Worm (Caenorhabditis elegans) whole organism, L4 larva: ENCODE data around the gene R01H2.4.

Experiments used
- D1046.2 ChIP-seq: fragments of 200-800 bp; sonication (Bioruptor generic); IDR thresholded peaks from 2 replicates; pipeline ENCODE4 v1.3.6; 2022; ENCODE audit warnings: missing genetic modification characterization, missing compliant biosample characterization
- F37D6.2 ChIP-seq: sonication (generic microtip); optimal IDR thresholded peaks from 2 replicates; lab custom pipeline; 2016; ENCODE audit warnings: mild to moderate bottlenecking, missing genetic modification characterization, missing compliant biosample characterization
- F49E8.2 ChIP-seq: sonication (generic microtip); optimal IDR thresholded peaks from 2 replicates; lab custom pipeline; 2016; ENCODE audit warnings: missing compliant biosample characterization, mild to moderate bottlenecking, missing genetic modification characterization, borderline replicate concordance
- T26A8.4 ChIP-seq: fragments of 200-800 bp; sonication (Bioruptor generic); IDR thresholded peaks from 2 replicates; pipeline ENCODE4 v1.3.6; 2022; ENCODE audit warnings: missing genetic modification characterization, missing compliant biosample characterization
- aha-1 ChIP-seq: fragments of 150-350 bp; peaks from one replicate; lab custom pipeline; 2014; ENCODE audit warnings: missing biosample characterization, missing genetic modification characterization
- aly-2 ChIP-seq: sonication (generic microtip); optimal IDR thresholded peaks from 2 replicates; lab custom pipeline; 2018; ENCODE audit warnings: missing biosample characterization, missing genetic modification characterization
- ama-1 ChIP-seq: fragments of 150-350 bp; optimal IDR thresholded peaks from 2 replicates; lab custom pipeline; 2014; ENCODE audit warnings: inconsistent platforms, mixed read lengths
- arid-1 ChIP-seq: fragments of 200-800 bp; sonication (Bioruptor generic); conservative IDR thresholded peaks from 2 replicates; pipeline ENCODE4 v1.3.6; 2022; ENCODE audit warnings: missing genetic modification reagents, missing genetic modification characterization, missing compliant biosample characterization
- ceh-20 ChIP-seq: fragments of 200-800 bp; sonication (Bioruptor generic); IDR thresholded peaks from 2 replicates; pipeline ENCODE4 v1.3.6; 2022; ENCODE audit warnings: missing genetic modification reagents, missing genetic modification characterization, missing compliant biosample characterization
- ceh-28 ChIP-seq: fragments of 150-350 bp; optimal IDR thresholded peaks from 2 replicates; lab custom pipeline; 2014; ENCODE audit warnings: missing biosample characterization, missing genetic modification reagents, missing genetic modification characterization
- ceh-82 ChIP-seq: sonication (generic microtip); optimal IDR thresholded peaks from 2 replicates; lab custom pipeline; 2017; ENCODE audit warnings: missing biosample characterization, missing genetic modification characterization
- ces-1 ChIP-seq: fragments of 150-350 bp; sonication (generic microtip); optimal IDR thresholded peaks from 4 replicates; lab custom pipeline; 2014; ENCODE audit warnings: missing biosample characterization, missing genetic modification reagents, missing genetic modification characterization
- daf-19 ChIP-seq: fragments of 200-800 bp; sonication (Bioruptor generic); conservative IDR thresholded peaks from 2 replicates; pipeline ENCODE4 v1.3.6; 2022; ENCODE audit warnings: missing genetic modification characterization, missing compliant biosample characterization
- dmd-9 ChIP-seq: fragments of 200-800 bp; sonication (Bioruptor generic); IDR thresholded peaks from 2 replicates; pipeline ENCODE4 v1.3.6; 2022; ENCODE audit warnings: missing genetic modification reagents, missing genetic modification characterization, missing compliant biosample characterization
- dpl-1 ChIP-seq: fragments of 150-350 bp; optimal IDR thresholded peaks from 2 replicates; lab custom pipeline; 2014; ENCODE audit warnings: missing biosample characterization, missing genetic modification reagents, missing genetic modification characterization
- duxl-1 ChIP-seq: sonication (generic microtip); optimal IDR thresholded peaks from 2 replicates; lab custom pipeline; 2016; ENCODE audit warnings: mild to moderate bottlenecking, missing genetic modification characterization, moderate library complexity, missing compliant biosample characterization; ENCODE audit not compliant: poor library complexity
- dve-1 ChIP-seq: sonication (generic microtip); optimal IDR thresholded peaks from 2 replicates; lab custom pipeline; 2017; ENCODE audit warnings: antibody characterized with exemption, mild to moderate bottlenecking, missing genetic modification characterization, missing compliant biosample characterization; ENCODE audit not compliant: insufficient read depth
- egl-43 ChIP-seq: fragments of 200-800 bp; sonication (Bioruptor generic); IDR thresholded peaks from 2 replicates; pipeline ENCODE4 v1.3.6; 2022; ENCODE audit warnings: missing genetic modification reagents, missing genetic modification characterization, missing compliant biosample characterization
- hif-1 ChIP-seq, 2 experiments: sonication (generic microtip); optimal IDR thresholded peaks; 2 replicates each; lab custom pipeline; 2016 to 2017; ENCODE audit warnings: missing compliant biosample characterization in 2 of 2, missing genetic modification characterization in 2 of 2, missing genetic modification reagents in 2 of 2, missing genotype in 2 of 2, mild to moderate bottlenecking in 1 of 2
- hlh-30 ChIP-seq: sonication (generic microtip); optimal IDR thresholded peaks from 2 replicates; lab custom pipeline; 2017; ENCODE audit warnings: antibody characterized with exemption, mild to moderate bottlenecking, missing genetic modification characterization, missing compliant biosample characterization; ENCODE audit not compliant: insufficient read depth
- lim-7 ChIP-seq: fragments of 200-800 bp; sonication (Bioruptor generic); IDR thresholded peaks from 2 replicates; pipeline ENCODE4 v1.3.6; 2022; ENCODE audit warnings: missing genetic modification characterization, missing compliant biosample characterization
- lin-15B ChIP-seq: fragments of 150-350 bp; sonication (generic microtip); optimal IDR thresholded peaks from 3 replicates; lab custom pipeline; 2014; ENCODE audit warnings: missing biosample characterization, missing genetic modification characterization
- madf-9 ChIP-seq: fragments of 200-800 bp; sonication (Bioruptor generic); conservative IDR thresholded peaks from 2 replicates; pipeline ENCODE4 v1.3.6; 2022; ENCODE audit warnings: missing genetic modification reagents, missing genetic modification characterization, missing compliant biosample characterization
- mdl-1 ChIP-seq, 2 experiments: fragments of 150-350 bp in 1 of 2; sonication (generic microtip) in 1 of 2; optimal IDR thresholded peaks; 2 replicates each; lab custom pipeline; 2014 to 2017; ENCODE audit warnings: missing biosample characterization in 2 of 2, missing genetic modification characterization in 2 of 2
- mdt-29 ChIP-seq: fragments of 200-800 bp; sonication (Bioruptor generic); IDR thresholded peaks from 2 replicates; pipeline ENCODE4 v1.3.6; 2022; ENCODE audit warnings: missing genetic modification reagents, missing genetic modification characterization, missing compliant biosample characterization
- mxl-2 ChIP-seq: fragments of 200-800 bp; sonication (Bioruptor generic); conservative IDR thresholded peaks from 2 replicates; pipeline ENCODE4 v1.3.6; 2022; ENCODE audit warnings: missing genetic modification reagents, missing genetic modification characterization, missing compliant biosample characterization
- mxl-3 ChIP-seq: fragments of 200-800 bp; sonication (Bioruptor generic); optimal IDR thresholded peaks from 2 replicates; lab custom pipeline; 2018; ENCODE audit warnings: mild to moderate bottlenecking, missing genetic modification characterization, missing compliant biosample characterization
- nhr-11 ChIP-seq: fragments of 150-350 bp; optimal IDR thresholded peaks from 2 replicates; lab custom pipeline; 2014; ENCODE audit warnings: missing biosample characterization, missing genetic modification characterization
- nhr-28 ChIP-seq: fragments of 150-350 bp; optimal IDR thresholded peaks from 2 replicates; lab custom pipeline; 2014; ENCODE audit warnings: missing biosample characterization, missing genetic modification characterization
- nhr-76 ChIP-seq: fragments of 150-350 bp; optimal IDR thresholded peaks from 2 replicates; lab custom pipeline; 2014; ENCODE audit warnings: missing biosample characterization, missing genetic modification characterization
- php-3 ChIP-seq: fragments of 200-800 bp; sonication (Bioruptor generic); IDR thresholded peaks from 2 replicates; pipeline ENCODE4 v1.3.6; 2022; ENCODE audit warnings: missing genetic modification reagents, missing genetic modification characterization, missing compliant biosample characterization
- pqm-1 ChIP-seq: sonication (generic microtip); optimal IDR thresholded peaks from 2 replicates; lab custom pipeline; 2017; ENCODE audit warnings: missing biosample characterization, missing genetic modification characterization
- saeg-2 ChIP-seq: fragments of 200-800 bp; sonication (Bioruptor generic); IDR thresholded peaks from 2 replicates; pipeline ENCODE4 v1.3.6; 2022; ENCODE audit warnings: missing genetic modification reagents, missing genetic modification characterization, missing compliant biosample characterization
- sdz-12 ChIP-seq: fragments of 200-800 bp; sonication (Bioruptor generic); optimal IDR thresholded peaks from 2 replicates; lab custom pipeline; 2018; ENCODE audit warnings: mild to moderate bottlenecking, missing genetic modification characterization, missing compliant biosample characterization
- skn-1 ChIP-seq: fragments of 150-350 bp; optimal IDR thresholded peaks from 2 replicates; lab custom pipeline; 2014; ENCODE audit warnings: missing biosample characterization, missing genetic modification characterization
- snpc-1.2 ChIP-seq: fragments of 200-800 bp; sonication (Bioruptor generic); IDR thresholded peaks from 2 replicates; pipeline ENCODE4 v1.3.6; 2022; ENCODE audit warnings: missing genetic modification reagents, missing genetic modification characterization, missing compliant biosample characterization
- unc-39 ChIP-seq: sonication (generic microtip); optimal IDR thresholded peaks from 2 replicates; lab custom pipeline; 2017; ENCODE audit warnings: missing biosample characterization, missing genetic modification characterization
- unc-62 ChIP-seq, 3 experiments: fragments of 150-350 bp in 1 of 3; sonication (generic microtip); optimal IDR thresholded peaks in 2 of 3; peaks in 1 of 3; 1 replicate in 1 of 3; 2 replicates in 2 of 3; lab custom pipeline; 2014 to 2017; ENCODE audit warnings: missing biosample characterization in 3 of 3, missing genetic modification characterization in 3 of 3, missing genetic modification reagents in 3 of 3, missing genotype in 1 of 3
- zag-1 ChIP-seq: fragments of 150-350 bp; optimal IDR thresholded peaks from 2 replicates; lab custom pipeline; 2014; ENCODE audit warnings: missing biosample characterization, missing genetic modification characterization
- zip-2 ChIP-seq: fragments of 150-350 bp; optimal IDR thresholded peaks from 2 replicates; lab custom pipeline; 2014; ENCODE audit warnings: missing biosample characterization, missing genetic modification characterization
- ztf-11 ChIP-seq: fragments of 150-350 bp; optimal IDR thresholded peaks from 2 replicates; lab custom pipeline; 2014; ENCODE audit warnings: missing biosample characterization, missing genetic modification characterization

The R01H2.4 gene

DNA sequence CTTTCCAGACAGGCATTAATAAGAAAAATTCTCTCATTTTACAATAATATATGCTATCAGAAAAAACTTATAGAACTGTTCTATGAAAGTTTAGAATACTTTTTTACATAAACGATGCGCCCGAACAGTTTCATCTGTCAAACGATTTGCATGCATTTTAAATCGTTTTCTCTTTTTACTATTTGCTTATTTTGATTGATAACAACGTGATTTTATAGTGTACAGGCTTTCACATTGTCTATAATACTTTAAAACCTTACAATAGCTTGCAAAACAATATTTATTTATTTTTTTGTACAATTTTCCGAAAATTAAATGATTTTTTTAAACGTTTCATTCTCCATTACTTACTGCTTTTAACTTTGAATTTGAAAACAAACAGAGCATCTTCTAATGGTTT, 18.4 kb downstream of the R01H2.4 start, which contains the start of gene R01H2.7:
R01H2.7 (minus strand) TSS at position 101 of the 400 bp plus-strand sequence.
- TF ChIP-seq unc-39 (tag; lab: Kevin White, UChicago) (no peak), zag-1 (no peak), ztf-11 (tag; lab: Kevin White, UChicago) (no peak), madf-9 (GFP tag; lab: Robert Waterston, UW) (no peak)
- TF ChIP-seq, all 104 proteins: peak for 0

- TF ChIP-seq aha-1 (tag; lab: Kevin White, UChicago): peak; percentile 97
- no peak for TF ChIP-seq dpl-1
- peak in 1 of 2 experiments; percentile 57 for TF ChIP-seq unc-62 (GFP tag; optimal IDR thresholded peaks at IDR 0.05 in 1 of 2; lab: Kevin White, UChicago)
- TF ChIP-seq unc-62 (tag; optimal IDR thresholded peaks at IDR 0.05; lab: Kevin White, UChicago): no peak
- TF ChIP-seq D1046.2: no peak
Measured at ce11 chrIII:7034252-7035223, 29.5 kb downstream of the R01H2.4 start.

DNA sequence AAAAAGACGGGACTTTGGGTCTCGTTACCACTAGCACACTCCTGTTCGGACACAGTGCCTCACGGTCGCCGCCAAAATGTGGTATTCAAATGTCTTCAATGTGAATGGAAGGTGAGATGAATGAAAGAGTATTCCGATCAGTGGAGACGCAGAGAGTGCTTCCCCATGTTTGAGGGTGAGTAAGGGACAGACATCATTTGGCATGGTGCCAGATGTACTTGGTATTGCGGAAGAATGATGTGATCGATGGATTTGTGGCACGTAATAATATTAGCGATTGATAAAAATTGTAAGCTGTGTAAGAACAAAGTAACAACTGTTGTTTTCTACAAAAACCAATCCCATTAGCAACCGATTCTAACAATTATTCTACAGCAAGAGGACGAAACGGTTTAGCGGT, 32.0 kb downstream of the R01H2.4 start:
- TF ChIP-seq mxl-2 (GFP tag; lab: Robert Waterston, UW) (no peak), unc-62 (GFP tag; optimal IDR thresholded peaks at IDR 0.05 in 1 of 2; lab: Kevin White, UChicago) (peak in 1 of 2 experiments; percentile 95), unc-62 (tag; optimal IDR thresholded peaks at IDR 0.05; lab: Kevin White, UChicago) (no peak)
- TF ChIP-seq, all 104 proteins: peak for 1

DNA sequence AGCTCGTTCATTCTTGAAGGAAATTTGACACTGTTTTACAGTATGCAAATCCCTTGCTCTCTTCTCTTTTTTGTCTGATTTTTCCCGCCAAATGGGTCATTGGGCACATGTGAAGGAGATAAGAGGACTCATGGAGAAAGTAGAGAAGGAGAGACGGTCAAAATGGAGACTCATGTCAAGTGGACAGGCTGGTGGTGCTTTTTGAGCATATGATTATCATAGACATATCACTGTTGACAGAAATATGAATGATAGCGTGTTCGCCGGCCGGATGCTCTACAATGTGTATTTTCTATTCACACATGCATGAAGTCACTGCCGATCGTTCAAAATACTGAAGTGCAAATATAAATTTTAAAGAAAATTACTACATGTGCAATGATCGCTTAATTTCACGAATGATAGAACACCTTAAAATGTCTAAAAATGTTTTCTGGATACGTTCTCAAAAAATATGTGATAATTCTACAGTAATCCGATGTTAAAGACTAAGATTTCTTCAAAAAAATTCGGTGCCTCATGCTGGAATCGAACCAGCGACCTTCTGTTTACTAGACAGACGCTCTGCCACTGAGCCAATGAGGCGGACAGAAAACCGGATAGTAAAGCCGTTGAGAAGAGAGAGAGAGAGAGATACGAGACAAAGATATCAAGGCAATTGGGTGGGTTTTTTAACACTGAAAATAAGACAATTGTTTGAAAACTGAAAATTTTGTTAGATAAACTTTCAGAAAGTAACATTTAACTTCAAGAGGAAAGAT, 33.9 kb downstream of the R01H2.4 start:
- TF ChIP-seq saeg-2: no peak
- TF ChIP-seq nhr-76 (tag; lab: Kevin White, UChicago): no peak
- peak; percentile 45 for TF ChIP-seq hlh-30 (tag; lab: Kevin White, UChicago)
- TF ChIP-seq arid-1 (GFP tag; lab: Robert Waterston, UW): peak; percentile 79
- TF ChIP-seq ces-1 (GFP tag; lab: Kevin White, UChicago): no peak
- TF ChIP-seq F37D6.2 (tag; lab: Kevin White, UChicago): peak; percentile 12
- TF ChIP-seq lim-7 (GFP tag; lab: Robert Waterston, UW): 0 out of 2 replicates have a peak, but pooled peaks have one; percentile 44
- no peak for TF ChIP-seq sdz-12 (GFP tag; lab: Kevin White, UChicago)
- no peak for TF ChIP-seq ama-1 (lab: Kevin White, UChicago)
- no peak for TF ChIP-seq daf-19 (GFP tag; lab: Robert Waterston, UW)
- TF ChIP-seq mxl-3: no peak
- TF ChIP-seq zip-2: no peak
- TF ChIP-seq php-3: no peak
- TF ChIP-seq dve-1 (tag; lab: Kevin White, UChicago): peak; percentile 2
- no peak for TF ChIP-seq nhr-28 (tag; lab: Kevin White, UChicago)
- TF ChIP-seq mdl-1 (tag; optimal IDR thresholded peaks at IDR 0.05; lab: Kevin White, UChicago): no peak
- no peak for TF ChIP-seq ceh-20 (GFP tag; lab: Robert Waterston, UW)
- no peak for TF ChIP-seq hif-1 (tag; optimal IDR thresholded peaks at IDR 0.05; lab: Kevin White, UChicago)
- TF ChIP-seq F49E8.2 (tag; lab: Kevin White, UChicago): no peak
- TF ChIP-seq ceh-82: no peak
- TF ChIP-seq snpc-1.2 (GFP tag; lab: Robert Waterston, UW): no peak
- TF ChIP-seq nhr-11 (tag; lab: Kevin White, UChicago): no peak
- TF ChIP-seq T26A8.4 (GFP tag; lab: Robert Waterston, UW): no peak; the same call in 1 of the 2 replicates
- peak; percentile 48 for TF ChIP-seq aha-1 (tag; lab: Kevin White, UChicago)
- TF ChIP-seq ceh-28: no peak
- no peak; the same call in 1 of the 2 replicates for TF ChIP-seq egl-43
- no peak for TF ChIP-seq pqm-1 (tag; lab: Kevin White, UChicago)
- peak; percentile 52 for TF ChIP-seq duxl-1
- TF ChIP-seq unc-62 (GFP tag; optimal IDR thresholded peaks at IDR 0.05 in 1 of 2; lab: Kevin White, UChicago): peak in 1 of 2 experiments; percentile 95
- no peak for TF ChIP-seq unc-62 (tag; optimal IDR thresholded peaks at IDR 0.05; lab: Kevin White, UChicago)
- no peak for TF ChIP-seq dmd-9 (GFP tag; lab: Robert Waterston, UW)
- no peak for TF ChIP-seq mdt-29 (GFP tag; lab: Robert Waterston, UW)
- no peak for TF ChIP-seq lin-15B (tag; lab: Kevin White, UChicago)
- TF ChIP-seq aly-2: no peak
- TF ChIP-seq skn-1 (tag; lab: Kevin White, UChicago): no peak
